Fruit fly (Drosophila melanogaster): ENCODE data around the gene CG18262.

CG18262 gene

DNA sequence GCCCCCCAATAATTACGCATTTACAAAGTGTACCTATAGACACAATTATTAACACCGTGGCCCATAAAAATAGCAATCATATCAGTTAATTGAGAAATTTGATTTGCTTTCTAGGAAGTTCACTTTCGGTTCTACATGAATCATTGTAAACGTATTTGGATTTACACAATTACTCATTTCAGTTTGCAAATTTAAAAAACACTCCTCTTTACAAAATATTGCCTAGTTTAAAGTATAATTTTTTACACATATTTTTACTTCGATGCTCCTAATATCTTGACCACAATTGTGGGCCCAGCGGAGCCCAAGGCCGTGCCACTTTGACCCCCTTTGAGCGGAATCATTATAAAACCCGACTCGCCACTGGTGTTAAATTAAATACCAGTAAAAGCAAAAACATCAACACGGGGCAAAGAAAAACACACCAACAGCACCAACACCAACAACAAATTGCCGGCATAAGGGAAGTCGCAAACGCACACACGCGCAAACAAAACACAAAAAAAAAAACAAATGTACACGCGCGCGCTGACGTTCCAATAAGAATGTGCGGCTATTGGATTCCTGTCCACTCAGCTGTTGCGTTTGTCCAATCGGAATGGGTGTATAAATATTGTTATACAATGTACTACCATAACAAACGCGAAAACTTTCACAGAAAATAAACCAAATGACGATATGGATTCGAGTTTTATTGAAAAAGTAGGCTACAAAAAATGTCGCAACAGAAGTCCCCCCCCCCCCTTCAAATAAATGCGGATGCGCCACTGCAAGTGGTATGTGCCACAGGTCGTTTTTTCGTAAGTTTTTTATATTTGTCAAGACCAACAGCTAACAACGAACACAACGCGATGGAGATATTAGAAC lies 38.0 kb upstream of the CG18262 start:
- TF ChIP-seq CG9948 (tag; optimal IDR thresholded peaks at IDR 0.05) (peak; percentile 16), CG8301 (tag; optimal IDR thresholded peaks at IDR 0.05) (no peak), CG4496 (GFP tag; IDR thresholded peaks at IDR 0.05) (peak; percentile 50; the same call in 2 of the 3 replicates), CG34367 (tag; optimal IDR thresholded peaks at IDR 0.05) (no peak), CG32121 (GFP tag; IDR thresholded peaks at IDR 0.05) (peak; percentile 7; the same call in 1 of the 2 replicates), Ets98B (GFP tag; IDR thresholded peaks at IDR 0.05) (peak; percentile 14), CG17806 (tag; optimal IDR thresholded peaks at IDR 0.05) (peak; percentile 20), CG8159 (tag; optimal IDR thresholded peaks at IDR 0.05) (peak; percentile 22), CG15710 (tag; optimal IDR thresholded peaks at IDR 0.05) (peak; percentile 6), fd96Ca (GFP tag; IDR thresholded peaks at IDR 0.05) (peak; percentile 19; the same call in 1 of the 3 replicates), Pif1A (GFP tag; optimal IDR thresholded peaks at IDR 0.05) (peak; percentile 7)

DNA sequence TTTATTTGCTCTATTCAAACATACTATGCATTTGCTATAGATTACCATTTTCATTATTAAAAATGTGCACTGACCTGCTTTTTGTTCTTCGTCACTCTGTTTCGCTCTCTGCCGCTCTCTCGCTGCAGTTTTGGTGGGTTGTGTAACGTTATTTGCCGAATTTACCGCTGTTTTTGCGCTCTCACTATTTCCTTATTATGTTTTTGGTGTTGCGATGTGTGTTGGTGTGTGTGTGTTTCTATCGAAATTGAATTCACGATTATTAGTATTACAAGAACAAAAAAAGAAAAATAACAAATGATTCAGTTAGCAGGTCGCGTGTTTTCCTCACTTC lies 37.4 kb upstream of the CG18262 start:
- TF ChIP-seq Pif1B (GFP tag; optimal IDR thresholded peaks at IDR 0.05) (no peak), CG32121 (GFP tag; IDR thresholded peaks at IDR 0.05) (no peak), Pif1A (GFP tag; optimal IDR thresholded peaks at IDR 0.05) (no peak), CG4496 (GFP tag; IDR thresholded peaks at IDR 0.05) (no peak), gl (tag; optimal IDR thresholded peaks at IDR 0.05) (no peak), CG34367 (tag; optimal IDR thresholded peaks at IDR 0.05) (no peak), CG9948 (tag; optimal IDR thresholded peaks at IDR 0.05) (no peak), CG12605 (GFP tag; IDR thresholded peaks at IDR 0.05) (no peak), Snoo (tag; optimal IDR thresholded peaks at IDR 0.05) (no peak), Ets98B (GFP tag; IDR thresholded peaks at IDR 0.05) (no peak), CG8159 (tag; optimal IDR thresholded peaks at IDR 0.05) (no peak), CG15710 (tag; optimal IDR thresholded peaks at IDR 0.05) (no peak), CG8301 (tag; optimal IDR thresholded peaks at IDR 0.05) (no peak), CG17806 (tag; optimal IDR thresholded peaks at IDR 0.05) (no peak), EcR (GFP tag; optimal IDR thresholded peaks at IDR 0.05) (no peak), CG13204 (GFP tag; optimal IDR thresholded peaks at IDR 0.05) (no peak), CG14655 (GFP tag; optimal IDR thresholded peaks at IDR 0.05) (no peak), fd96Ca (GFP tag; IDR thresholded peaks at IDR 0.05) (no peak), rn (GFP tag; IDR thresholded peaks at IDR 0.05) (no peak), CG10348 (GFP tag; IDR thresholded peaks at IDR 0.05) (no peak)

DNA sequence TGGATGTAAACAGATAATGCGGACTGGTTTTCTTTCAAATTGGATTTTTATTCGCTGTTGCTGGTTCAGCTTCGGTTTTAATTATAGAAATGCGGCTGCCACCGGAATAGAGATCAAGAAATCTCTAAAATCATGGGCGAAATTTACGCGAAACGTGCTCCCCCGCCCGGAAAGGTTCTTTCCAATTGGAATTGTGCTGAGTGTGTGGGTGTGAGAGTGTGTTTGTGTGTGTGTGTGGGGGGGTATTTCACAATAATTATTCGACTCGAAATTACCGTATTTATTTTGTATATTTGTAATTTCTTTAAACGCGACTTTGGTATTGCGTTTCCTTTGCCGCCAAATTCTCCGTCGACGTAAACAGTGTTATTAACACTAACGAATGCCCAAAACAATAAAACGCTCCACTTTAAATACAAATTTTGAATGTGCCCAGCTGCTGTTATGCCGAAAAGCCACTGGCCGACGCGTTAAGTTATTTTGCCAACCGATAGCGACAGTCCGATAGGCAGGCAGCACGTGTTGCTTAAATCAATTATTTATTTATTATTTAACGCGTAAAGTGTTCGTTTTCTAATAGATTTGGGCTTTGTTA lies 36.9 kb upstream of the CG18262 start, which contains the start of gene Gclc:
TSS of gene Gclc (minus strand) at position 431 of the 595 bp plus-strand sequence.
- TF ChIP-seq Pif1A (GFP tag; optimal IDR thresholded peaks at IDR 0.05) (peak; percentile 23), gl (tag; optimal IDR thresholded peaks at IDR 0.05) (no peak), CG10348 (GFP tag; IDR thresholded peaks at IDR 0.05) (no peak), Pif1B (GFP tag; optimal IDR thresholded peaks at IDR 0.05) (peak; percentile 0), CG15710 (tag; optimal IDR thresholded peaks at IDR 0.05) (no peak), CG14655 (GFP tag; optimal IDR thresholded peaks at IDR 0.05) (no peak), CG12605 (GFP tag; IDR thresholded peaks at IDR 0.05) (no peak), CG34367 (tag; optimal IDR thresholded peaks at IDR 0.05) (no peak)

DNA sequence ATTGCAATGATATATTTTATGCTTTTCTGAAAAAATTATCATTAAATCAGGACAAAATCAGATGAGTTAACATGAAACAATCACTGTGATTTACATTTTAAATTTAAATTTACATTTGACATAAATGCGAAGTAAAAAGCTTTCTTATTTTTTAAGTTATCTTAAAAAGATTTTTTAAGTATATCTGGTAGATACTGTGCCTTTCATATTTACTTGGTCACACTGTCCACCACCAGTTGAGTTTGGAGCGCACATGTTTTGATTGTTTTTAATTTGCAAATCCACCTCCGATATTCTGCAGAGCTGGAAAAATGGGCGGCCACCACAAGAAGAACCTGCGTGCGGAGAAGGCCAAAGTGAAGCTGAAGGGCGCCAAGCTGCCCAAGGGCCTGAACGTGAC lies 35.9 kb upstream of the CG18262 start, which contains the start of gene CG1575:
TSS of gene CG1575 (plus strand) at position 200 of the 400 bp plus-strand sequence.
- no peak for TF ChIP-seq CG9948 (tag; optimal IDR thresholded peaks at IDR 0.05)
- TF ChIP-seq CG14655 (GFP tag; optimal IDR thresholded peaks at IDR 0.05) = no peak
- no peak for TF ChIP-seq Pif1A (GFP tag; optimal IDR thresholded peaks at IDR 0.05)
- TF ChIP-seq CG15710 (tag; optimal IDR thresholded peaks at IDR 0.05) = no peak
- TF ChIP-seq EcR (GFP tag; optimal IDR thresholded peaks at IDR 0.05) = no peak
- TF ChIP-seq CG8301 (tag; optimal IDR thresholded peaks at IDR 0.05) = no peak
- no peak for TF ChIP-seq gl (tag; optimal IDR thresholded peaks at IDR 0.05)
- TF ChIP-seq Ets98B (GFP tag; IDR thresholded peaks at IDR 0.05) = no peak
- TF ChIP-seq CG12605 (GFP tag; IDR thresholded peaks at IDR 0.05) = no peak
- no peak for TF ChIP-seq rn (GFP tag; IDR thresholded peaks at IDR 0.05)
- TF ChIP-seq CG8159 (tag; optimal IDR thresholded peaks at IDR 0.05) = no peak
- TF ChIP-seq CG32121 (GFP tag; IDR thresholded peaks at IDR 0.05) = no peak
- no peak for TF ChIP-seq fd96Ca (GFP tag; IDR thresholded peaks at IDR 0.05)

DNA sequence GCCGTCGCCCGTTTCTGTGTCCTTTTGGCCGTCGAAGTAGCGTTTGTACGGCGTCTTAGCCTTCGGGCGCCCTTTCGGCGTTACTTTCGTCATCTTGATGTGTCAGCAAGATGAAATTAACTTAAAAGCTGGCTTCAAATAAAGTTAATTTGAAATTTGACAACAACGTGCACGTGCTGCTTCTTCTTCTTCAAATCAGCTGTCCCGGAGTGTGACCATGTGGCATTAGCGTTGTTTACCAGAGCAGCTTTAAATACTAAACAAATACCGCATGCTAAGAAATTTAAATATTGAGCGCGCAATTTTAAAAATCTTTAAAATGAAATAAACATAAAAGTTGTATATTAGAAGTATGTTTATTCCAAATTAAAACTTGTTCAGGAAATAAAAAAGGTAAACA lies 31.8 kb upstream of the CG18262 start, which contains the start of gene CG2260:
TSS of gene CG2260 (minus strand) at position 209 of the 400 bp plus-strand sequence.
- TF ChIP-seq CG8301 (tag; optimal IDR thresholded peaks at IDR 0.05) (no peak), Ets98B (GFP tag; IDR thresholded peaks at IDR 0.05) (no peak), CG14655 (GFP tag; optimal IDR thresholded peaks at IDR 0.05) (no peak), CG13204 (GFP tag; optimal IDR thresholded peaks at IDR 0.05) (no peak)

DNA sequence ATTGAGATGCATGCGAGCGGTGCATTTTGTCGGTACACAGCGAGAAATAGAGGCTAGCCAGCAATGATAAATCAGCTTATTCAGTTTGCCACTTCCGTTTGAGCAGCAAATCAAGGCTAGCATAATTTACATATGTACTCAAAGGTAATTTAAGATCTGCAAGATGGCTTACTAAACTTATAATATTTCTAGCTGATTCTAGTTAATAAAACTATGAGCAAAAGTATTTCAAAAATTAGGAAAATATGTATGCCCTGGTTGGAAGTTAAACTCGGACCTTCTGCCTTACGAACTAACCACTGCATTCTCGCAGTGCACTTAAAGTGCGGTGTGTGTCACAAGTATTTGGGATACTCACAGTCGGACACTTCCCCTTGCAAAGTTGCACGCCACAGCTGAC lies 29.9 kb upstream of the CG18262 start:
- TF ChIP-seq CG13204 (GFP tag; optimal IDR thresholded peaks at IDR 0.05) (no peak), gl (tag; optimal IDR thresholded peaks at IDR 0.05) (no peak), Pif1A (GFP tag; optimal IDR thresholded peaks at IDR 0.05) (peak; percentile 38), CG32121 (GFP tag; IDR thresholded peaks at IDR 0.05) (peak; percentile 62), CG8159 (tag; optimal IDR thresholded peaks at IDR 0.05) (peak; percentile 50), Ets98B (GFP tag; IDR thresholded peaks at IDR 0.05) (0 out of 2 replicates have a peak, but pooled peaks have one; percentile 40), CG15710 (tag; optimal IDR thresholded peaks at IDR 0.05) (peak; percentile 38), CG4496 (GFP tag; IDR thresholded peaks at IDR 0.05) (peak; percentile 60; the same call in 1 of the 3 replicates), CG9948 (tag; optimal IDR thresholded peaks at IDR 0.05) (peak; percentile 38), D1 (tag; optimal IDR thresholded peaks at IDR 0.05) (no peak), CG12605 (GFP tag; IDR thresholded peaks at IDR 0.05) (peak; percentile 18), CG34367 (tag; optimal IDR thresholded peaks at IDR 0.05) (peak; percentile 21), CG8301 (tag; optimal IDR thresholded peaks at IDR 0.05) (peak; percentile 65), Snoo (tag; optimal IDR thresholded peaks at IDR 0.05) (no peak), rn (GFP tag; IDR thresholded peaks at IDR 0.05) (no peak), CG10348 (GFP tag; IDR thresholded peaks at IDR 0.05) (no peak), fd96Ca (GFP tag; IDR thresholded peaks at IDR 0.05) (peak; percentile 57; the same call in 2 of the 3 replicates), CG17806 (tag; optimal IDR thresholded peaks at IDR 0.05) (peak; percentile 33), CG14655 (GFP tag; optimal IDR thresholded peaks at IDR 0.05) (peak; percentile 66), EcR (GFP tag; optimal IDR thresholded peaks at IDR 0.05) (no peak), Pif1B (GFP tag; optimal IDR thresholded peaks at IDR 0.05) (peak; percentile 49)

Measured in whole organism, pupa.